Fruit fly (Drosophila melanogaster) whole organism, embryonic: ENCODE data around the gene CG17121.

Source experiments
- Ada2b ChIP-seq: fragments of 200-800 bp; sonication (Bioruptor generic); IDR thresholded peaks from 2 replicates; pipeline ENCODE4 v1.3.6; 2022; ENCODE audit warnings: missing biosample characterization, missing genetic modification characterization
- Aef1 ChIP-seq: fragments of 200-800 bp; sonication (Bioruptor generic); IDR thresholded peaks from 3 replicates; pipeline ENCODE4 v1.3.6; 2022; ENCODE audit warnings: missing biosample characterization, missing genetic modification characterization
- Atf6 ChIP-seq: fragments of 200-800 bp; sonication (Bioruptor generic); IDR thresholded peaks from 2 replicates; pipeline ENCODE4 v1.3.6; 2022; ENCODE audit warnings: missing biosample characterization, missing genetic modification characterization
- BtbVII ChIP-seq: fragments of 200-800 bp; sonication (Bioruptor generic); optimal IDR thresholded peaks from 3 replicates; lab custom pipeline; 2017; ENCODE audit warnings: missing biosample characterization, mild to moderate bottlenecking, missing genetic modification characterization
- CG10274 ChIP-seq: fragments of 200-800 bp; sonication (Bioruptor generic); optimal IDR thresholded peaks from 3 replicates; lab custom pipeline; 2017; ENCODE audit warnings: missing biosample characterization, mild to moderate bottlenecking, missing genetic modification characterization
- CG11456 ChIP-seq: fragments of 200-800 bp; sonication (Bioruptor generic); IDR thresholded peaks from 3 replicates; pipeline ENCODE4 v1.3.6; 2022; ENCODE audit warnings: missing biosample characterization, missing genetic modification characterization
- CG12219 ChIP-seq: fragments of 200-800 bp; sonication (Bioruptor generic); optimal IDR thresholded peaks from 3 replicates; lab custom pipeline; 2018; ENCODE audit warnings: missing biosample characterization, mild to moderate bottlenecking, missing genetic modification characterization
- CG13287 ChIP-seq: fragments of 200-800 bp; sonication (Bioruptor generic); IDR thresholded peaks from 2 replicates; pipeline ENCODE4 v1.3.6; 2022; ENCODE audit warnings: missing biosample characterization, missing genetic modification characterization; ENCODE audit not compliant: partially characterized antibody
- CG15073 ChIP-seq: fragments of 200-800 bp; sonication (Bioruptor generic); optimal IDR thresholded peaks from 2 replicates; lab custom pipeline; 2016; ENCODE audit warnings: missing biosample characterization, missing genetic modification characterization
- CG15514 ChIP-seq: fragments of 200-800 bp; sonication (Bioruptor generic); optimal IDR thresholded peaks from 3 replicates; lab custom pipeline; 2017; ENCODE audit warnings: missing biosample characterization, missing genetic modification characterization, mild to moderate bottlenecking, moderate library complexity, missing genetic modification reagents
- CG1602 ChIP-seq: fragments of 200-800 bp; sonication (Bioruptor generic); optimal IDR thresholded peaks from 3 replicates; lab custom pipeline; 2016; ENCODE audit warnings: missing biosample characterization, missing genetic modification characterization
- CG1647 ChIP-seq: fragments of 200-800 bp; sonication (Bioruptor generic); optimal IDR thresholded peaks from 3 replicates; lab custom pipeline; 2016; ENCODE audit warnings: missing biosample characterization, missing genetic modification characterization
- CG17612 ChIP-seq: fragments of 200-800 bp; sonication (Bioruptor generic); IDR thresholded peaks from 2 replicates; pipeline ENCODE4 v1.3.6; 2022; ENCODE audit warnings: missing biosample characterization, missing genetic modification characterization
- CG18262 ChIP-seq: fragments of 200-800 bp; optimal IDR thresholded peaks from 3 replicates; lab custom pipeline; 2019; ENCODE audit warnings: missing biosample characterization, mild to moderate bottlenecking, missing genetic modification characterization, moderate library complexity
- CG2202 ChIP-seq: fragments of 200-800 bp; sonication (Bioruptor generic); optimal IDR thresholded peaks from 2 replicates; lab custom pipeline; 2018; ENCODE audit warnings: missing biosample characterization, mild to moderate bottlenecking, missing genetic modification characterization
- CG2712 ChIP-seq: fragments of 200-800 bp; optimal IDR thresholded peaks from 3 replicates; lab custom pipeline; 2019; ENCODE audit warnings: missing biosample characterization, mild to moderate bottlenecking, missing genetic modification characterization, moderate library complexity
- CG34224 ChIP-seq: fragments of 200-800 bp; sonication (Bioruptor generic); IDR thresholded peaks from 3 replicates; pipeline ENCODE4 v1.3.6; 2022; ENCODE audit warnings: missing biosample characterization, missing genetic modification characterization; ENCODE audit not compliant: partially characterized antibody
- CG4328 ChIP-seq: fragments of 200-800 bp; sonication (Bioruptor generic); optimal IDR thresholded peaks from 3 replicates; lab custom pipeline; 2017; ENCODE audit warnings: missing biosample characterization, missing genetic modification reagents, missing genetic modification characterization
- CG4404 ChIP-seq: fragments of 200-800 bp; sonication (Bioruptor generic); IDR thresholded peaks from 2 replicates; pipeline ENCODE4 v1.3.6; 2022; ENCODE audit warnings: missing biosample characterization, missing genetic modification characterization
- CG4854 ChIP-seq: fragments of 200-800 bp; sonication (Bioruptor generic); optimal IDR thresholded peaks from 2 replicates; lab custom pipeline; 2016; ENCODE audit warnings: missing biosample characterization, missing genetic modification characterization, inconsistent platforms
- CG5953 ChIP-seq: fragments of 200-800 bp; sonication (Bioruptor generic); IDR thresholded peaks from 2 replicates; pipeline ENCODE4 v1.3.6; 2022; ENCODE audit warnings: missing biosample characterization, missing genetic modification characterization
- CG6272 ChIP-seq: fragments of 200-800 bp; sonication (Bioruptor generic); IDR thresholded peaks from 2 replicates; pipeline ENCODE4 v1.3.6; 2022; ENCODE audit warnings: missing biosample characterization, missing genetic modification characterization
- CG7839 ChIP-seq: fragments of 200-800 bp; sonication (Bioruptor generic); optimal IDR thresholded peaks from 3 replicates; lab custom pipeline; 2018; ENCODE audit warnings: missing biosample characterization, mild to moderate bottlenecking, missing genetic modification characterization, moderate library complexity
- CG8359 ChIP-seq: fragments of 200-800 bp; sonication (Bioruptor generic); optimal IDR thresholded peaks from 2 replicates; lab custom pipeline; 2017; ENCODE audit warnings: missing biosample characterization, mild to moderate bottlenecking, missing genetic modification characterization, borderline replicate concordance
- CG9797 ChIP-seq: fragments of 200-800 bp; sonication (Bioruptor generic); optimal IDR thresholded peaks from 3 replicates; lab custom pipeline; 2018; ENCODE audit warnings: missing biosample characterization, mild to moderate bottlenecking, missing genetic modification characterization
- CG9876 ChIP-seq: fragments of 200-800 bp; sonication (Bioruptor generic); optimal IDR thresholded peaks from 2 replicates; lab custom pipeline; 2016; ENCODE audit warnings: missing biosample characterization, missing genetic modification characterization
- Camta ChIP-seq: fragments of 200-800 bp; sonication (Bioruptor generic); optimal IDR thresholded peaks from 2 replicates; lab custom pipeline; 2016; ENCODE audit warnings: missing biosample characterization, missing genetic modification characterization
- Dfd ChIP-seq, 2 experiments: fragments of >200 bp; optimal IDR thresholded peaks; 2 replicates each; lab custom pipeline; 2017; ENCODE audit warnings: missing biosample characterization in 2 of 2, missing genetic modification characterization in 2 of 2
- ERR ChIP-seq: fragments of 200-800 bp; sonication (Bioruptor generic); optimal IDR thresholded peaks from 2 replicates; lab custom pipeline; 2016; ENCODE audit warnings: missing biosample characterization, missing genetic modification characterization
- HLH4C ChIP-seq: fragments of 200-800 bp; sonication (Bioruptor generic); IDR thresholded peaks from 3 replicates; pipeline ENCODE4 v1.3.6; 2022; ENCODE audit warnings: missing biosample characterization, missing genetic modification characterization; ENCODE audit not compliant: partially characterized antibody
- Hr78 ChIP-seq, 2 experiments: fragments of 200-800 bp in 1 of 2; fragments of >200 bp in 1 of 2; sonication (Bioruptor generic) in 1 of 2; optimal IDR thresholded peaks; 2 replicates each; lab custom pipeline; 2017 to 2019; ENCODE audit warnings: missing biosample characterization in 2 of 2, missing genetic modification characterization in 2 of 2, mild to moderate bottlenecking in 1 of 2, moderate library complexity in 1 of 2
- Max ChIP-seq: fragments of 200-800 bp; sonication (Bioruptor generic); optimal IDR thresholded peaks from 2 replicates; lab custom pipeline; 2016; ENCODE audit warnings: missing biosample characterization, mild to moderate bottlenecking, missing genetic modification characterization
- Nf-YA ChIP-seq: fragments of 200-800 bp; sonication (Bioruptor generic); IDR thresholded peaks from 2 replicates; pipeline ENCODE4 v1.3.6; 2022; ENCODE audit warnings: missing biosample characterization, missing genetic modification characterization
- ab ChIP-seq: fragments of 200-800 bp; sonication (Bioruptor generic); optimal IDR thresholded peaks from 2 replicates; lab custom pipeline; 2016; ENCODE audit warnings: missing biosample characterization, missing genetic modification characterization
- disco-r ChIP-seq: fragments of 200-800 bp; sonication (Bioruptor generic); optimal IDR thresholded peaks from 2 replicates; lab custom pipeline; 2016; ENCODE audit warnings: missing biosample characterization, missing genetic modification characterization
- dpn ChIP-seq, 2 experiments: fragments of 200-800 bp; sonication (Bioruptor generic); optimal IDR thresholded peaks; 3 replicates each; lab custom pipeline; 2016; ENCODE audit warnings: missing biosample characterization in 2 of 2, missing genetic modification characterization in 2 of 2
- ewg ChIP-seq: fragments of 200-800 bp; sonication (Bioruptor generic); optimal IDR thresholded peaks from 3 replicates; lab custom pipeline; 2017; ENCODE audit warnings: mild to moderate bottlenecking, missing biosample characterization, missing genetic modification reagents, missing genetic modification characterization
- fd64A ChIP-seq: fragments of 200-800 bp; sonication (Bioruptor generic); optimal IDR thresholded peaks from 3 replicates; lab custom pipeline; 2018; ENCODE audit warnings: missing biosample characterization, mild to moderate bottlenecking, missing genetic modification characterization
- gcm2 ChIP-seq: fragments of 200-800 bp; sonication (Bioruptor generic); optimal IDR thresholded peaks from 2 replicates; lab custom pipeline; 2016; ENCODE audit warnings: missing biosample characterization, missing genetic modification characterization
- hbn ChIP-seq: fragments of 200-800 bp; sonication (Bioruptor generic); IDR thresholded peaks from 2 replicates; pipeline ENCODE4 v1.3.6; 2022; ENCODE audit warnings: missing biosample characterization, missing genetic modification characterization; ENCODE audit not compliant: partially characterized antibody
- hkb ChIP-seq, 2 experiments: fragments of 200-800 bp in 1 of 2; fragments of >200 bp in 1 of 2; sonication (Bioruptor generic) in 1 of 2; IDR thresholded peaks in 1 of 2; optimal IDR thresholded peaks in 1 of 2; 2 replicates each; pipeline versions ENCODE4 v1.3.6 to Lab custom; 2017 to 2022; ENCODE audit warnings: missing biosample characterization in 1 of 2, missing genetic modification characterization in 1 of 2
- ken ChIP-seq: fragments of 200-800 bp; sonication (Bioruptor generic); IDR thresholded peaks from 3 replicates; pipeline ENCODE4 v1.3.6; 2022; ENCODE audit warnings: missing biosample characterization, missing genetic modification characterization
- knrl ChIP-seq: fragments of 200-800 bp; sonication (Bioruptor generic); IDR thresholded peaks from 3 replicates; pipeline ENCODE4 v1.3.6; 2022; ENCODE audit warnings: missing biosample characterization, missing genetic modification characterization; ENCODE audit not compliant: partially characterized antibody
- luna ChIP-seq: fragments of 200-800 bp; sonication (Bioruptor generic); optimal IDR thresholded peaks from 2 replicates; lab custom pipeline; 2016; ENCODE audit warnings: missing biosample characterization, missing genetic modification characterization
- nmo ChIP-seq: fragments of 200-800 bp; sonication (Bioruptor generic); optimal IDR thresholded peaks from 2 replicates; lab custom pipeline; 2018; ENCODE audit warnings: missing biosample characterization, mild to moderate bottlenecking, missing genetic modification characterization, moderate library complexity
- psq ChIP-seq: fragments of 200-800 bp; sonication (Bioruptor generic); optimal IDR thresholded peaks from 2 replicates; lab custom pipeline; 2017; ENCODE audit warnings: missing biosample characterization, missing genetic modification characterization
- rib ChIP-seq: fragments of 200-800 bp; sonication (Bioruptor generic); IDR thresholded peaks from 2 replicates; pipeline ENCODE4 v1.3.6; 2022; ENCODE audit warnings: missing biosample characterization, missing genetic modification characterization
- stwl ChIP-seq: fragments of 200-800 bp; sonication (Bioruptor generic); optimal IDR thresholded peaks from 3 replicates; lab custom pipeline; 2018; ENCODE audit warnings: missing biosample characterization, mild to moderate bottlenecking, missing genetic modification characterization, moderate library complexity
- tio ChIP-seq: fragments of 200-800 bp; sonication (Bioruptor generic); optimal IDR thresholded peaks from 2 replicates; lab custom pipeline; 2017; ENCODE audit warnings: missing biosample characterization, missing genetic modification characterization, inconsistent platforms
- trh ChIP-seq: fragments of 200-800 bp; sonication (Bioruptor generic); optimal IDR thresholded peaks from 2 replicates; lab custom pipeline; 2016; ENCODE audit warnings: missing biosample characterization, missing genetic modification characterization

Gene CG17121

dm6 chr3R:23028506-23028905 lies 19.5 kb downstream of the CG17121 start (continued):
- TF ChIP-seq trh: no peak
- TF ChIP-seq CG6272 (GFP tag; lab: Robert Waterston, UW): peak; percentile 12; the same call in 1 of the 2 replicates
- no peak for TF ChIP-seq CG15073 (GFP tag; lab: Kevin White, UChicago)
- no peak for TF ChIP-seq CG2202 (tag; lab: Kevin White, UChicago)
- TF ChIP-seq stwl: no peak
- TF ChIP-seq CG5953: no peak
- TF ChIP-seq CG9876 (GFP tag; lab: Kevin White, UChicago): no peak
- TF ChIP-seq Nf-YA (GFP tag; lab: Robert Waterston, UW): no peak
- no peak for TF ChIP-seq CG18262 (tag; lab: Kevin White, UChicago)
- peak; percentile 36 for TF ChIP-seq nmo (GFP tag; lab: Kevin White, UChicago)
- TF ChIP-seq CG8359 (GFP tag; lab: Kevin White, UChicago): no peak
- TF ChIP-seq rib (GFP tag; lab: Robert Waterston, UW): peak; percentile 50
- peak; percentile 1 for TF ChIP-seq CG10274 (GFP tag; lab: Kevin White, UChicago)
- TF ChIP-seq luna (GFP tag; lab: Kevin White, UChicago): peak; percentile 54
- TF ChIP-seq HLH4C (GFP tag; lab: Robert Waterston, UW): no peak
- TF ChIP-seq CG12219 (GFP tag; lab: Kevin White, UChicago): peak; percentile 7
- TF ChIP-seq gcm2: no peak
- TF ChIP-seq psq (GFP tag; lab: Kevin White, UChicago): no peak
- TF ChIP-seq CG11456 (GFP tag; lab: Robert Waterston, UW): peak; percentile 67; the same call in 1 of the 3 replicates
- TF ChIP-seq CG1602 (GFP tag; lab: Kevin White, UChicago): peak; percentile 2
- TF ChIP-seq Camta (GFP tag; lab: Kevin White, UChicago): no peak
- no peak for TF ChIP-seq Max (GFP tag; lab: Kevin White, UChicago)
- TF ChIP-seq ab (GFP tag; lab: Kevin White, UChicago): no peak
- TF ChIP-seq disco-r: no peak
- TF ChIP-seq Aef1 (GFP tag; lab: Robert Waterston, UW): peak; percentile 65
- TF ChIP-seq knrl (GFP tag; lab: Robert Waterston, UW): no peak
- no peak for TF ChIP-seq CG34224 (GFP tag; lab: Robert Waterston, UW)
- no peak for TF ChIP-seq hbn (GFP tag; lab: Robert Waterston, UW)
- TF ChIP-seq CG7839 (tag; lab: Kevin White, UChicago): peak; percentile 64
- peak; percentile 78 for TF ChIP-seq Ada2b (GFP tag; lab: Robert Waterston, UW)
- no peak for TF ChIP-seq CG4328 (GFP tag; lab: Kevin White, UChicago)
- no peak for TF ChIP-seq fd64A (GFP tag; lab: Kevin White, UChicago)
- no peak for TF ChIP-seq CG4854 (GFP tag; lab: Kevin White, UChicago)
- 0 out of 3 replicates have a peak, but pooled peaks have one; percentile 12 for TF ChIP-seq ken (GFP tag; lab: Robert Waterston, UW)
- TF ChIP-seq CG4404: peak; percentile 47
- no peak for TF ChIP-seq Dfd (GFP tag; optimal IDR thresholded peaks at IDR 0.05; lab: Kevin White, UChicago)
- TF ChIP-seq CG1647 (GFP tag; lab: Kevin White, UChicago): peak; percentile 18
- no peak for TF ChIP-seq CG9797
- TF ChIP-seq CG2712 (tag; lab: Kevin White, UChicago): peak; percentile 41
- no peak for TF ChIP-seq ewg (GFP tag; lab: Kevin White, UChicago)
- peak; percentile 69 for TF ChIP-seq Atf6
- no peak for TF ChIP-seq tio (GFP tag; lab: Kevin White, UChicago)
- TF ChIP-seq BtbVII (GFP tag; lab: Kevin White, UChicago): no peak
- peak; percentile 40 to 71 for TF ChIP-seq dpn (GFP tag; optimal IDR thresholded peaks at IDR 0.05; lab: Kevin White, UChicago)
- TF ChIP-seq CG17612 (GFP tag; lab: Robert Waterston, UW): no peak
- TF ChIP-seq Hr78 (GFP tag; optimal IDR thresholded peaks at IDR 0.05; lab: Kevin White, UChicago): no peak
- no peak for TF ChIP-seq ERR
- TF ChIP-seq CG15514: peak; percentile 17
- TF ChIP-seq hkb (optimal IDR thresholded peaks at IDR 0.05; lab: Kevin White, UChicago): no peak
- no peak for TF ChIP-seq hkb (GFP tag; IDR thresholded peaks at IDR 0.05; lab: Robert Waterston, UW)
- TF ChIP-seq CG13287: no peak
